Worm (Caenorhabditis elegans): ENCODE results near the gene ugt-67.

ugt-67 gene

DNA sequence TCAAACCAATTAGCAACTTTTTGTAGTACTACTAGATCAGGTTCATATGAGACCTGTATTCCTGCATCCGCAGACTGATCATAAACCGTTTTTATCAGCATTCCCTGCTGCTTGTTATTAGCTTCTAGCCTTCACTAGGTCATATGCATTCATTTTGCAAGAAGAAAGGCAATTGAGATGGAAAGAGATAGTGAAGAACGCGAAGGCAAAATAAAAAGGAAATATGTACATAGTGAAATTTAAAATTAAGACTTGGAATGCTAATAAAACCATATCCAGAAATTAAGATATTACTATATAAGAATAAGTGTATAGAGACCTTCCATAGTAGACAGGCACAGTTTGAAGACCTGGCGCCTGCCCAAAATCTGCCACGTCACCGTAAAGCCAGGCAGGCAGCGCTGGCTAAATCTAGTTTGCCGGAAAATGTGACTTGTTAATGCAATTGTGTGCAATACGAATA lies 19.5 kb downstream of the ugt-67 start, which contains the start of the genes C02E7.8 and srh-23:
C02E7.8 (minus strand) TSS at position 101 of the 463 bp plus-strand sequence.
srh-23 (plus strand) TSS at position 413 of the 463 bp plus-strand sequence.
- TF ChIP-seq ceh-9 (tag; optimal IDR thresholded peaks at IDR 0.05) (no peak), snpc-4 (tag; optimal IDR thresholded peaks at IDR 0.05) (no peak), nhr-76 (tag; optimal IDR thresholded peaks at IDR 0.05) (no peak), skn-1 (tag; optimal IDR thresholded peaks at IDR 0.05) (no peak), unc-62 (GFP tag; optimal IDR thresholded peaks at IDR 0.05) (no peak), elt-3 (tag; optimal IDR thresholded peaks at IDR 0.05) (no peak), lin-39 (tag; optimal IDR thresholded peaks at IDR 0.05) (no peak), fkh-10 (GFP tag; optimal IDR thresholded peaks at IDR 0.05) (no peak), pqm-1 (tag; optimal IDR thresholded peaks at IDR 0.05) (no peak), tbx-2 (tag; optimal IDR thresholded peaks at IDR 0.05) (no peak), mdl-1 (tag; optimal IDR thresholded peaks at IDR 0.05) (no peak), nhr-23 (tag; optimal IDR thresholded peaks at IDR 0.05) (no peak), lin-15B (tag; optimal IDR thresholded peaks at IDR 0.05) (no peak), unc-39 (tag; optimal IDR thresholded peaks at IDR 0.05) (no peak), ceh-28 (tag; optimal IDR thresholded peaks at IDR 0.05) (no peak), ceh-16 (tag; optimal IDR thresholded peaks at IDR 0.05) (no peak)

DNA sequence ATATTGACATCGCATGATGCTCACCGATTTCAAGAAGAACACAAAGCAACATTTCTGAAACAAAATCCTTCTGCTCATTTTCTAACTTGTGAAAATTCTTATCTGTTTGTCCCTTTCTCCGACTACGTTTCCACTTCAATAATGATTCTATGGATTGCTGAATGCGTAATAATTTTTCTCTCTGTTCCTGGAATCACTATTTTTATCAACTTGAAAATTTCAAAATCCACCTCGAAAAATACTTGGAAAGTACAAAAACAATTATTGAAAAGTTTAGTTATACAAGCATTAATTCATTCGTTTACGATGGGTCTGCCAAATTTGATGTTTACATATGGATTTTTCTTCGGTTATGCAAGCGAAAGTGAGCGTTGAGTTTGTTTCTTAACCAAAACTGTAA lies 20.9 kb downstream of the ugt-67 start, which contains the start of gene srh-22:
srh-22 (plus strand) TSS at position 301 of the 400 bp plus-strand sequence.
- TF ChIP-seq lin-39 (tag; optimal IDR thresholded peaks at IDR 0.05) (no peak), skn-1 (tag; optimal IDR thresholded peaks at IDR 0.05) (no peak), egl-27 (tag; optimal IDR thresholded peaks at IDR 0.05) (no peak), eor-1 (tag; optimal IDR thresholded peaks at IDR 0.05) (no peak), ztf-4 (tag; optimal IDR thresholded peaks at IDR 0.05) (no peak), nfya-1 (tag; optimal IDR thresholded peaks at IDR 0.05; ENCODE audit: insufficient read depth) (no peak), R02D3.7 (tag; optimal IDR thresholded peaks at IDR 0.05) (no peak), lsy-12 (tag; optimal IDR thresholded peaks at IDR 0.05) (no peak), elt-1 (tag; optimal IDR thresholded peaks at IDR 0.05) (no peak), lin-15B (tag; optimal IDR thresholded peaks at IDR 0.05) (no peak), ZK546.5 (tag; optimal IDR thresholded peaks at IDR 0.05) (no peak)

DNA sequence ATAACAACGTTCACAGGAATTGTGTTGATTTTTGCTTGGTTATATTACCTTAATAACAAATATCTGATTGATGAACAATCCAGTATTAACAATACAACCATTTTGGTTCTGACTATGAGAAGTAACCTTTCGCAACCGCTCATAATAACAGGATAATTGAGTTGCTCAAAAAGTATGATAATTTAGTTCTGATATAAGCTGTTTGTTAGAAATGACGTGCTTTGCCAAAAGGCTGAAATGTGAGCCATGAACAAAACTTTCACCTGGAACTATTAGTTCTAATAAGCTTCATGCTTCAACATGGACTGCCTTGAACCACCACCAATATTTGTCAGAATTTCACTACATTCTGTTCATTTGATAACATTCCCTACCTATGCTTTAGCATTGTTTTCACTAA lies 23.4 kb downstream of the ugt-67 start, which contains the start of gene srh-20:
srh-20 (plus strand) TSS at position 301 of the 400 bp plus-strand sequence.
- TF ChIP-seq nhr-67 (tag; optimal IDR thresholded peaks at IDR 0.05) (no peak), ceh-16 (tag; optimal IDR thresholded peaks at IDR 0.05) (no peak), nhr-25 (tag; optimal IDR thresholded peaks at IDR 0.05) (no peak), hmg-11 (tag; optimal IDR thresholded peaks at IDR 0.05) (no peak), elt-2 (tag; optimal IDR thresholded peaks at IDR 0.05) (no peak), mml-1 (tag; optimal IDR thresholded peaks at IDR 0.05) (no peak), nhr-12 (tag; optimal IDR thresholded peaks at IDR 0.05) (no peak), ceh-82 (tag; optimal IDR thresholded peaks at IDR 0.05) (no peak), ama-1 (optimal IDR thresholded peaks at IDR 0.05) (no peak), aly-2 (tag; optimal IDR thresholded peaks at IDR 0.05) (no peak), nhr-23 (tag; optimal IDR thresholded peaks at IDR 0.05) (no peak), pqm-1 (tag; optimal IDR thresholded peaks at IDR 0.05) (no peak), elt-3 (tag; optimal IDR thresholded peaks at IDR 0.05) (no peak)

DNA sequence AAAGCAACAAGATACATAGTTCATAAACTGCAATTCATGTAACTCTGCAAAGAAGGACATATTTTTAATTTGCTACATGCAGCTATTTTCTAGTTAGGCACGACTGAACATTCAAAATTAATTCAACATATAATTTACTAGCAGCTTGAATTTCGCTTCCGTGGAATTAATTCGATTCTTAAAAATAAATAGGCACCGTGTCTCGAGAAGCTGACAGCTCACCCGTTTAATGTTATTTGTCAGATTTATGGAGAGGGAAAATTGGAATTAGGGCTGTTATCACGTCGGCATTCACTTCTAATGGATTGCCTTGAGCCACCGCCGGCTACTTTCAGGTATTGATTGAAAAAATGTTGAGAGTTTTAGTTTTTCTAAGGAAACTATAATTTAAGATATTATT lies 25.2 kb downstream of the ugt-67 start, which contains the start of gene srh-21:
srh-21 (plus strand) TSS at position 301 of the 400 bp plus-strand sequence.
- TF ChIP-seq nhr-12 (tag; optimal IDR thresholded peaks at IDR 0.05), result no peak
- no peak for TF ChIP-seq elt-2 (tag; optimal IDR thresholded peaks at IDR 0.05)
- no peak for TF ChIP-seq unc-39 (tag; optimal IDR thresholded peaks at IDR 0.05)
- no peak for TF ChIP-seq fkh-10 (GFP tag; optimal IDR thresholded peaks at IDR 0.05)
- TF ChIP-seq elt-1 (tag; optimal IDR thresholded peaks at IDR 0.05), result no peak
- no peak for TF ChIP-seq sea-2 (GFP tag; optimal IDR thresholded peaks at IDR 0.05)
- no peak for TF ChIP-seq pqm-1 (tag; optimal IDR thresholded peaks at IDR 0.05)
- TF ChIP-seq ceh-28 (tag; optimal IDR thresholded peaks at IDR 0.05), result no peak
- TF ChIP-seq fkh-2 (tag; optimal IDR thresholded peaks at IDR 0.05), result no peak
- TF ChIP-seq nhr-76 (tag; optimal IDR thresholded peaks at IDR 0.05), result no peak
- TF ChIP-seq hmg-11 (tag; optimal IDR thresholded peaks at IDR 0.05), result no peak
- no peak for TF ChIP-seq nhr-28 (tag; optimal IDR thresholded peaks at IDR 0.05)
- no peak for TF ChIP-seq aly-2 (tag; optimal IDR thresholded peaks at IDR 0.05)
- no peak for TF ChIP-seq nhr-43 (tag; optimal IDR thresholded peaks at IDR 0.05; ENCODE audit: poor library complexity, severe bottlenecking)
- no peak for TF ChIP-seq tbx-2 (tag; optimal IDR thresholded peaks at IDR 0.05)
- TF ChIP-seq lin-15B (tag; optimal IDR thresholded peaks at IDR 0.05), result no peak
- no peak for TF ChIP-seq snpc-4 (tag; optimal IDR thresholded peaks at IDR 0.05)
- no peak for TF ChIP-seq unc-62 (GFP tag; optimal IDR thresholded peaks at IDR 0.05)
- TF ChIP-seq skn-1 (tag; optimal IDR thresholded peaks at IDR 0.05), result no peak

All from whole organism, L3 larva.